Fruit fly (Drosophila melanogaster): ENCODE results near the gene CG15478.
A peak's percentile ranks its signal among the peaks of the same experiment; 100 is the strongest.

CG15478 gene

dm6 chrX:7700239-7700793, 17.4 kb downstream of the CG15478 start (continued):
- peak; percentile 79 for TF ChIP-seq CG2875 (GFP tag; optimal IDR thresholded peaks at IDR 0.05)
- peak; percentile 87 for TF ChIP-seq wdn (GFP tag; IDR thresholded peaks at IDR 0.05)
- peak; percentile 9; the same call in 1 of the 2 replicates for TF ChIP-seq CkIIα-i1 (GFP tag; IDR thresholded peaks at IDR 0.05)
- TF ChIP-seq pita (GFP tag; optimal IDR thresholded peaks at IDR 0.05), result no peak
- peak; percentile 95 for TF ChIP-seq Xbp1 (GFP tag; optimal IDR thresholded peaks at IDR 0.05)
- no peak for TF ChIP-seq zf30C (GFP tag; optimal IDR thresholded peaks at IDR 0.05)
- peak; percentile 84 for TF ChIP-seq CG9727 (GFP tag; optimal IDR thresholded peaks at IDR 0.05)
- peak; percentile 83 for TF ChIP-seq Lim3 (GFP tag; IDR thresholded peaks at IDR 0.05)
- no peak for TF ChIP-seq CG9797 (GFP tag; optimal IDR thresholded peaks at IDR 0.05)
- peak; percentile 95 for TF ChIP-seq CG10654 (GFP tag; optimal IDR thresholded peaks at IDR 0.05)
- TF ChIP-seq CG11398 (GFP tag; optimal IDR thresholded peaks at IDR 0.05), result peak; percentile 84
- TF ChIP-seq B-H2 (GFP tag; optimal IDR thresholded peaks at IDR 0.05), result peak; percentile 95
- peak; percentile 78 for TF ChIP-seq scrt (GFP tag; optimal IDR thresholded peaks at IDR 0.05)
- TF ChIP-seq CG8388 (GFP tag; optimal IDR thresholded peaks at IDR 0.05), result peak; percentile 98
- TF ChIP-seq Dad (GFP tag; optimal IDR thresholded peaks at IDR 0.05), result peak; percentile 74
- peak; percentile 95 for TF ChIP-seq Rfx (GFP tag; IDR thresholded peaks at IDR 0.05)
- TF ChIP-seq MBD-R2 (GFP tag; IDR thresholded peaks at IDR 0.05), result peak; percentile 86
- TF ChIP-seq CG10462 (GFP tag; optimal IDR thresholded peaks at IDR 0.05), result peak; percentile 76
- peak; percentile 77 for TF ChIP-seq CG15011 (GFP tag; optimal IDR thresholded peaks at IDR 0.05)
- peak; percentile 86 for TF ChIP-seq lilli (GFP tag; optimal IDR thresholded peaks at IDR 0.05)
- TF ChIP-seq mirr (GFP tag; optimal IDR thresholded peaks at IDR 0.05), result peak; percentile 97
- peak; percentile 97 for TF ChIP-seq slbo (GFP tag; IDR thresholded peaks at IDR 0.05)
- TF ChIP-seq luna (GFP tag; optimal IDR thresholded peaks at IDR 0.05), result no peak
- peak; percentile 59 for TF ChIP-seq run (tag; optimal IDR thresholded peaks at IDR 0.05)
- peak; percentile 77 for TF ChIP-seq Doc2 (GFP tag; IDR thresholded peaks at IDR 0.05)
- TF ChIP-seq CG3838 (GFP tag; optimal IDR thresholded peaks at IDR 0.05), result peak; percentile 76
- TF ChIP-seq odd (GFP tag; optimal IDR thresholded peaks at IDR 0.05), result peak; percentile 85
- peak; percentile 86 for TF ChIP-seq stc (GFP tag; IDR thresholded peaks at IDR 0.05)
- TF ChIP-seq pum (GFP tag; optimal IDR thresholded peaks at IDR 0.05), result peak; percentile 81
- TF ChIP-seq Dbx (GFP tag; IDR thresholded peaks at IDR 0.05), result peak; percentile 91
- peak; percentile 24 for TF ChIP-seq sima (GFP tag; optimal IDR thresholded peaks at IDR 0.05)
- TF ChIP-seq CG9609 (GFP tag; optimal IDR thresholded peaks at IDR 0.05), result peak; percentile 92
- TF ChIP-seq dan (GFP tag; IDR thresholded peaks at IDR 0.05), result peak; percentile 69
- TF ChIP-seq E2f2 (GFP tag; IDR thresholded peaks at IDR 0.05), result peak; percentile 63
- peak; percentile 61 for TF ChIP-seq en (GFP tag; optimal IDR thresholded peaks at IDR 0.05)
- peak; percentile 74 for TF ChIP-seq Max (GFP tag; optimal IDR thresholded peaks at IDR 0.05)
- peak; percentile 87 for TF ChIP-seq klu (GFP tag; IDR thresholded peaks at IDR 0.05)
- TF ChIP-seq Adf1 (GFP tag; IDR thresholded peaks at IDR 0.05), result peak; percentile 51; the same call in 1 of the 2 replicates
- peak; percentile 73 for TF ChIP-seq CG15073 (GFP tag; optimal IDR thresholded peaks at IDR 0.05)
- peak; percentile 78 for TF ChIP-seq nerfin-1 (tag; optimal IDR thresholded peaks at IDR 0.05)
- peak; percentile 56 for TF ChIP-seq Vsx1 (GFP tag; optimal IDR thresholded peaks at IDR 0.05)
- TF ChIP-seq nau (GFP tag; optimal IDR thresholded peaks at IDR 0.05), result peak; percentile 83
- TF ChIP-seq NFAT (GFP tag; IDR thresholded peaks at IDR 0.05), result peak; percentile 93
- TF ChIP-seq hbn (GFP tag; IDR thresholded peaks at IDR 0.05; ENCODE audit: partially characterized antibody), result no peak
- TF ChIP-seq inv (GFP tag; IDR thresholded peaks at IDR 0.05; ENCODE audit: partially characterized antibody), result no peak
- no peak for TF ChIP-seq CG6791 (GFP tag; IDR thresholded peaks at IDR 0.05; ENCODE audit: partially characterized antibody)
- TF ChIP-seq CG4707 (GFP tag; optimal IDR thresholded peaks at IDR 0.05), result peak; percentile 93
- no peak for TF ChIP-seq yki (optimal IDR thresholded peaks at IDR 0.05)
- TF ChIP-seq HLHmδ (GFP tag; optimal IDR thresholded peaks at IDR 0.05), result no peak
- TF ChIP-seq CG17829 (tag; optimal IDR thresholded peaks at IDR 0.05), result peak; percentile 87
- TF ChIP-seq slp2 (GFP tag; optimal IDR thresholded peaks at IDR 0.05), result peak; percentile 74

Measured in whole organism, embryonic.